Fruit fly (Drosophila melanogaster) whole organism, embryonic: ENCODE measurements around the gene Ptp69D.

Experiments
- Antp ChIP-seq: fragments of 200-800 bp; sonication (Bioruptor generic); optimal IDR thresholded peaks from 3 replicates; lab custom pipeline; 2016; ENCODE audit warnings: missing biosample characterization, missing genetic modification characterization
- CG10267 ChIP-seq: fragments of 200-800 bp; sonication (Bioruptor generic); optimal IDR thresholded peaks from 2 replicates; lab custom pipeline; 2018; ENCODE audit warnings: missing biosample characterization, mild to moderate bottlenecking, missing genetic modification characterization, moderate library complexity
- CG10321 ChIP-seq: fragments of 200-800 bp; sonication (Bioruptor generic); IDR thresholded peaks from 2 replicates; pipeline ENCODE4 v1.3.6; 2022; ENCODE audit warnings: missing biosample characterization, missing genetic modification characterization
- CG13775 ChIP-seq: fragments of 200-800 bp; sonication (Bioruptor generic); optimal IDR thresholded peaks from 3 replicates; lab custom pipeline; 2017; ENCODE audit warnings: missing biosample characterization, mild to moderate bottlenecking, missing genetic modification characterization
- CG14050 ChIP-seq: fragments of 200-800 bp; sonication (Bioruptor generic); IDR thresholded peaks from 3 replicates; pipeline ENCODE4 v1.3.6; 2022; ENCODE audit warnings: missing biosample characterization, missing genetic modification characterization
- CG1529 ChIP-seq: fragments of 200-800 bp; sonication (Bioruptor generic); optimal IDR thresholded peaks from 3 replicates; lab custom pipeline; 2018; ENCODE audit warnings: missing biosample characterization, missing genetic modification characterization
- CG1602 ChIP-seq: fragments of 200-800 bp; sonication (Bioruptor generic); optimal IDR thresholded peaks from 3 replicates; lab custom pipeline; 2016; ENCODE audit warnings: missing biosample characterization, missing genetic modification characterization
- CG16863 ChIP-seq: fragments of 200-800 bp; sonication (Bioruptor generic); optimal IDR thresholded peaks from 3 replicates; lab custom pipeline; 2016; ENCODE audit warnings: missing biosample characterization, missing genetic modification characterization
- CG18599 ChIP-seq: fragments of 200-800 bp; sonication (Bioruptor generic); optimal IDR thresholded peaks from 3 replicates; lab custom pipeline; 2017; ENCODE audit warnings: missing biosample characterization, missing genetic modification characterization, mild to moderate bottlenecking, moderate library complexity, missing genetic modification reagents
- CG18764 ChIP-seq: fragments of 200-800 bp; sonication (Bioruptor generic); optimal IDR thresholded peaks from 3 replicates; lab custom pipeline; 2016; ENCODE audit warnings: missing biosample characterization, missing genetic modification characterization
- CG2120 ChIP-seq: fragments of 200-800 bp; sonication (Bioruptor generic); optimal IDR thresholded peaks from 3 replicates; lab custom pipeline; 2016; ENCODE audit warnings: missing biosample characterization, missing genetic modification characterization
- CG2712 ChIP-seq: fragments of 200-800 bp; optimal IDR thresholded peaks from 3 replicates; lab custom pipeline; 2019; ENCODE audit warnings: missing biosample characterization, mild to moderate bottlenecking, missing genetic modification characterization, moderate library complexity
- CG31224 ChIP-seq: fragments of 200-800 bp; sonication (Bioruptor generic); IDR thresholded peaks from 2 replicates; pipeline ENCODE4 v1.3.6; 2022; ENCODE audit warnings: missing biosample characterization, missing genetic modification characterization
- CG4424 ChIP-seq: fragments of 200-800 bp; sonication (Bioruptor generic); optimal IDR thresholded peaks from 3 replicates; lab custom pipeline; 2016; ENCODE audit warnings: missing biosample characterization, missing genetic modification characterization
- CG6254 ChIP-seq: fragments of 200-800 bp; sonication (Bioruptor generic); optimal IDR thresholded peaks from 3 replicates; lab custom pipeline; 2017; ENCODE audit warnings: mild to moderate bottlenecking, missing biosample characterization, missing genetic modification reagents, missing genetic modification characterization
- CG6272 ChIP-seq: fragments of 200-800 bp; sonication (Bioruptor generic); IDR thresholded peaks from 2 replicates; pipeline ENCODE4 v1.3.6; 2022; ENCODE audit warnings: missing biosample characterization, missing genetic modification characterization
- CHES-1-like ChIP-seq: fragments of 200-800 bp; sonication (Bioruptor generic); optimal IDR thresholded peaks from 2 replicates; lab custom pipeline; 2016; ENCODE audit warnings: missing biosample characterization, missing genetic modification characterization
- Chrac-16 ChIP-seq: fragments of 200-800 bp; sonication (Bioruptor generic); optimal IDR thresholded peaks from 3 replicates; lab custom pipeline; 2016; ENCODE audit warnings: missing biosample characterization, missing genetic modification characterization
- Doc3 ChIP-seq: fragments of 200-800 bp; sonication (Bioruptor generic); IDR thresholded peaks from 3 replicates; pipeline ENCODE4 v1.3.6; 2022; ENCODE audit warnings: missing biosample characterization, missing genetic modification characterization; ENCODE audit not compliant: partially characterized antibody
- Ets97D ChIP-seq: fragments of 200-800 bp; sonication (Bioruptor generic); optimal IDR thresholded peaks from 3 replicates; lab custom pipeline; 2016; ENCODE audit warnings: missing biosample characterization, missing genetic modification characterization
- HLH54F ChIP-seq: fragments of 200-800 bp; sonication (Bioruptor generic); optimal IDR thresholded peaks from 3 replicates; lab custom pipeline; 2016; ENCODE audit warnings: missing biosample characterization, missing genetic modification characterization
- Hey ChIP-seq: fragments of 200-800 bp; sonication (Bioruptor generic); optimal IDR thresholded peaks from 3 replicates; lab custom pipeline; 2018; ENCODE audit warnings: missing biosample characterization, mild to moderate bottlenecking, missing genetic modification characterization
- MTF-1 ChIP-seq: fragments of 200-800 bp; sonication (Bioruptor generic); optimal IDR thresholded peaks from 2 replicates; lab custom pipeline; 2018; ENCODE audit warnings: missing biosample characterization, mild to moderate bottlenecking, missing genetic modification characterization, borderline replicate concordance
- PHDP ChIP-seq: fragments of 200-800 bp; sonication (Bioruptor generic); optimal IDR thresholded peaks from 3 replicates; lab custom pipeline; 2018; ENCODE audit warnings: missing biosample characterization, mild to moderate bottlenecking, missing genetic modification characterization, moderate library complexity
- Sox100B ChIP-seq: fragments of 200-800 bp; sonication (Bioruptor generic); optimal IDR thresholded peaks from 3 replicates; lab custom pipeline; 2018; ENCODE audit warnings: missing biosample characterization, mild to moderate bottlenecking, missing genetic modification characterization
- ab ChIP-seq: fragments of 200-800 bp; sonication (Bioruptor generic); optimal IDR thresholded peaks from 2 replicates; lab custom pipeline; 2016; ENCODE audit warnings: missing biosample characterization, missing genetic modification characterization
- bowl ChIP-seq: fragments of 200-800 bp; sonication (Bioruptor generic); IDR thresholded peaks from 2 replicates; pipeline ENCODE4 v1.3.6; 2022; ENCODE audit warnings: missing biosample characterization, missing genetic modification characterization
- br ChIP-seq: fragments of >200 bp; optimal IDR thresholded peaks from 2 replicates; lab custom pipeline; 2017
- cg ChIP-seq: fragments of 200-800 bp; sonication (Bioruptor generic); optimal IDR thresholded peaks from 3 replicates; lab custom pipeline; 2019; ENCODE audit warnings: missing biosample characterization, mild to moderate bottlenecking, missing genetic modification characterization, moderate library complexity
- cwo ChIP-seq: fragments of 200-800 bp; sonication (Bioruptor generic); optimal IDR thresholded peaks from 3 replicates; lab custom pipeline; 2017; ENCODE audit warnings: missing biosample characterization, missing genetic modification characterization, mild to moderate bottlenecking, moderate library complexity, missing genetic modification reagents
- dm ChIP-seq: fragments of 200-800 bp; sonication (Bioruptor generic); optimal IDR thresholded peaks from 3 replicates; lab custom pipeline; 2016; ENCODE audit warnings: missing biosample characterization, missing genetic modification characterization
- dmrt11E ChIP-seq: fragments of 200-800 bp; sonication (Bioruptor generic); optimal IDR thresholded peaks from 3 replicates; lab custom pipeline; 2018; ENCODE audit warnings: missing biosample characterization, mild to moderate bottlenecking, missing genetic modification characterization, moderate library complexity
- dysf ChIP-seq: fragments of 200-800 bp; sonication (Bioruptor generic); IDR thresholded peaks from 3 replicates; pipeline ENCODE4 v1.3.6; 2022; ENCODE audit warnings: missing biosample characterization, missing genetic modification characterization
- gcm ChIP-seq: fragments of 200-800 bp; sonication (Bioruptor generic); optimal IDR thresholded peaks from 2 replicates; lab custom pipeline; 2019; ENCODE audit warnings: missing biosample characterization, mild to moderate bottlenecking, missing genetic modification characterization, moderate library complexity
- gem ChIP-seq: fragments of 200-800 bp; sonication (Bioruptor generic); optimal IDR thresholded peaks from 2 replicates; lab custom pipeline; 2019; ENCODE audit warnings: missing biosample characterization, mild to moderate bottlenecking, missing genetic modification characterization, moderate library complexity
- gfzf ChIP-seq: fragments of 200-800 bp; sonication (Bioruptor generic); optimal IDR thresholded peaks from 2 replicates; lab custom pipeline; 2016; ENCODE audit warnings: missing biosample characterization, mild to moderate bottlenecking, missing genetic modification characterization, moderate library complexity
- hkb ChIP-seq, 2 experiments: fragments of 200-800 bp in 1 of 2; fragments of >200 bp in 1 of 2; sonication (Bioruptor generic) in 1 of 2; IDR thresholded peaks in 1 of 2; optimal IDR thresholded peaks in 1 of 2; 2 replicates each; pipeline versions ENCODE4 v1.3.6 to Lab custom; 2017 to 2022; ENCODE audit warnings: missing biosample characterization in 1 of 2, missing genetic modification characterization in 1 of 2
- lab ChIP-seq: fragments of 200-800 bp; sonication (Bioruptor generic); optimal IDR thresholded peaks from 3 replicates; lab custom pipeline; 2017; ENCODE audit warnings: missing biosample characterization, missing genetic modification characterization, mild to moderate bottlenecking, moderate library complexity, missing genetic modification reagents
- lov ChIP-seq, 2 experiments: fragments of 200-800 bp in 1 of 2; fragments of >200 bp in 1 of 2; sonication (Bioruptor generic) in 1 of 2; IDR thresholded peaks in 1 of 2; optimal IDR thresholded peaks in 1 of 2; 2 replicates in 1 of 2; 3 replicates in 1 of 2; pipeline versions ENCODE4 v1.3.6 to Lab custom; 2017 to 2022; ENCODE audit warnings: missing biosample characterization in 1 of 2, missing genetic modification characterization in 1 of 2
- phol ChIP-seq: fragments of 200-800 bp; sonication (Bioruptor generic); optimal IDR thresholded peaks from 3 replicates; lab custom pipeline; 2018; ENCODE audit warnings: missing biosample characterization, mild to moderate bottlenecking, missing genetic modification characterization, moderate library complexity
- row ChIP-seq: fragments of 200-800 bp; sonication (Bioruptor generic); IDR thresholded peaks from 3 replicates; pipeline ENCODE4 v1.3.6; 2022; ENCODE audit warnings: missing biosample characterization, missing genetic modification characterization
- shn ChIP-seq: fragments of 200-800 bp; sonication (Bioruptor generic); optimal IDR thresholded peaks from 3 replicates; lab custom pipeline; 2016; ENCODE audit warnings: missing biosample characterization, missing genetic modification characterization
- so ChIP-seq: fragments of 200-800 bp; sonication (Bioruptor generic); IDR thresholded peaks from 3 replicates; pipeline ENCODE4 v1.3.6; 2022; ENCODE audit warnings: missing biosample characterization, missing genetic modification characterization
- sob ChIP-seq: fragments of 200-800 bp; sonication (Bioruptor generic); IDR thresholded peaks from 2 replicates; pipeline ENCODE4 v1.3.6; 2022; ENCODE audit warnings: missing biosample characterization, missing genetic modification characterization
- tin ChIP-seq: fragments of 200-800 bp; sonication (Bioruptor generic); optimal IDR thresholded peaks from 3 replicates; lab custom pipeline; 2016; ENCODE audit warnings: missing biosample characterization, missing genetic modification characterization
- unpg ChIP-seq: fragments of 200-800 bp; sonication (Bioruptor generic); optimal IDR thresholded peaks from 3 replicates; lab custom pipeline; 2018; ENCODE audit warnings: missing biosample characterization, mild to moderate bottlenecking, missing genetic modification characterization, moderate library complexity
- zen ChIP-seq: fragments of 200-800 bp; sonication (Bioruptor generic); optimal IDR thresholded peaks from 3 replicates; lab custom pipeline; 2018; ENCODE audit warnings: missing biosample characterization, mild to moderate bottlenecking, missing genetic modification characterization, moderate library complexity

Ptp69D gene

DNA sequence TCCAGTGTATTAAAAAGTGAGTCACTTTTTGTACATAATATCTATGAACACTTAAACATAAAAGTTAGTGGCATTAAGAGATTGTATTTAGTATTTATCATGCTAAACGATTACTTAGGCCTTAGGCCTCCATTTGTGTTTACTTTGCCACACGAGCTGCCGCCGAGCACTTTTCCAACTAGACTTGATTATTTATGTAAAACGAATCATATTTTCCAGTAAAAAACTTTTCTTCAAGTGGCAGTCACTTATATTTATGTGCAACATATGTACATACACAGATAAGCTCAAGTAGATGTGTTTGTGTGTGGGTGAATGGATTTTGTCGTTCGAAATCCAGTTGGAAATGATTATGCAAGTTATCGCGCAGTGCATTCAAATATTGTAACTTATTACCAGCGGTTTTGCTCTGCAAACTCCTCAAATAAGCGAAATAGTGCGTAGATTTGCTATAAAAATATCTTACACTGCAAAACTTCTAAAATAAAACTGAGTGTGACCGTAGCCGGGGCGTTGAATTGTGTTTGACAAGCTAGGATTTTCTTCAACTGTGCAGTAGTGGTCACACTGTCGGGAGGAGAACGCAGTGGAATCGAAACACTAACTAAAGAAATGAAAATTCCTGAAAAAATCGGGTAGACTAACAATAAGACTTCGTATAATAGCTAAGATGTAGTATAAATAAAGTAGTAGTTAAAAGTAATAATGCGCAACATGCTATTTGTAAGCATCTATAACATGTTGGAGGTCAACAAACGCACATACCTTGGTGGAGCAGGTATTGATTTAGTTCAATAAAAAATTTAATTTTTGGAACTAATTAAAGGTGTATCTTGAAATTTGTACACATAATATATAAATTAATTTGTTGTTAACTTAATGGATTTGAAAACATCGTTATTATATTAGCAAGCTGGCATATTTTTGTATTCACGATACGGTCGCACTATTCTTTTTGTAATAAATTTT lies 15.1 kb downstream of the Ptp69D start, which contains the start of the genes Klc and CG10984 (continued):
- TF ChIP-seq CG1529 (no peak), MTF-1 (no peak), lab (GFP tag; lab: Kevin White, UChicago) (no peak), CG18764 (GFP tag; lab: Kevin White, UChicago) (peak; percentile 4), CG18599 (GFP tag; lab: Kevin White, UChicago) (no peak), ab (GFP tag; lab: Kevin White, UChicago) (peak; percentile 38), CG14050 (GFP tag; lab: Robert Waterston, UW) (no peak), CG6272 (GFP tag; lab: Robert Waterston, UW) (no peak), CG2120 (GFP tag; lab: Kevin White, UChicago) (peak; percentile 76), CG10321 (GFP tag; lab: Robert Waterston, UW) (no peak), CG10267 (peak; percentile 42), CG16863 (GFP tag; lab: Kevin White, UChicago) (peak; percentile 48), CG1602 (GFP tag; lab: Kevin White, UChicago) (peak; percentile 39), HLH54F (GFP tag; lab: Kevin White, UChicago) (peak; percentile 47), CG6254 (GFP tag; lab: Kevin White, UChicago) (no peak), tin (GFP tag; lab: Kevin White, UChicago) (peak; percentile 65), so (no peak), phol (tag; lab: Kevin White, UChicago) (peak; percentile 48), lov (optimal IDR thresholded peaks at IDR 0.05; lab: Kevin White, UChicago) (no peak), lov (GFP tag; IDR thresholded peaks at IDR 0.05; lab: Robert Waterston, UW) (no peak; the same call in 2 of the 3 replicates), Sox100B (GFP tag; lab: Kevin White, UChicago) (peak; percentile 49), CG31224 (GFP tag; lab: Robert Waterston, UW) (no peak), Chrac-16 (GFP tag; lab: Kevin White, UChicago) (peak; percentile 58), unpg (peak; percentile 55), zen (tag; lab: Kevin White, UChicago) (no peak), CG2712 (peak; percentile 61), dm (GFP tag; lab: Kevin White, UChicago) (peak; percentile 29), br (lab: Kevin White, UChicago) (no peak), bowl (peak; percentile 37; the same call in 1 of the 2 replicates), dysf (peak; percentile 81; the same call in 2 of the 3 replicates), cwo (GFP tag; lab: Kevin White, UChicago) (no peak), Doc3 (no peak), gem (tag; lab: Kevin White, UChicago) (peak; percentile 74), Antp (peak; percentile 66), cg (GFP tag; lab: Kevin White, UChicago) (peak; percentile 84), Ets97D (GFP tag; lab: Kevin White, UChicago) (peak; percentile 14), CG13775 (GFP tag; lab: Kevin White, UChicago) (peak; percentile 27), shn (GFP tag; lab: Kevin White, UChicago) (peak; percentile 65), dmrt11E (tag; lab: Kevin White, UChicago) (no peak), CHES-1-like (GFP tag; lab: Kevin White, UChicago) (peak; percentile 66), gfzf (GFP tag; lab: Kevin White, UChicago) (peak; percentile 90), PHDP (peak; percentile 60), CG4424 (peak; percentile 50), Hey (tag; lab: Kevin White, UChicago) (no peak), row (GFP tag; lab: Robert Waterston, UW) (peak; percentile 79), gcm (GFP tag; lab: Kevin White, UChicago) (peak; percentile 47), sob (GFP tag; lab: Robert Waterston, UW) (peak; percentile 79), hkb (optimal IDR thresholded peaks at IDR 0.05; lab: Kevin White, UChicago) (no peak), hkb (GFP tag; IDR thresholded peaks at IDR 0.05; lab: Robert Waterston, UW) (peak; percentile 80)
